Worm (Caenorhabditis elegans): ENCODE measurements around the gene F53B1.2.

Gene F53B1.2

ce11 chrX:2105310-2105709 lies 3.5 kb upstream of the F53B1.2 start, which contains the start of gene F53B1.3:
TSS of gene F53B1.3 (plus strand) at chrX:2105610.
- TF ChIP-seq daf-12 (tag; optimal IDR thresholded peaks at IDR 0.05) (no peak), elt-1 (tag; optimal IDR thresholded peaks at IDR 0.05) (no peak), nhr-23 (tag; optimal IDR thresholded peaks at IDR 0.05) (no peak), lin-39 (tag; optimal IDR thresholded peaks at IDR 0.05) (no peak), nhr-11 (tag; optimal IDR thresholded peaks at IDR 0.05) (no peak), skn-1 (tag; optimal IDR thresholded peaks at IDR 0.05) (no peak), jun-1 (tag; optimal IDR thresholded peaks at IDR 0.05) (no peak)

- TF ChIP-seq pqm-1 (tag; optimal IDR thresholded peaks at IDR 0.05) (peak; percentile 64), lsy-12 (tag; optimal IDR thresholded peaks at IDR 0.05) (no peak), elt-2 (tag; optimal IDR thresholded peaks at IDR 0.05) (peak; percentile 88), nfya-1 (tag; optimal IDR thresholded peaks at IDR 0.05; ENCODE audit: insufficient read depth) (no peak), unc-62 (GFP tag; optimal IDR thresholded peaks at IDR 0.05) (no peak), egl-5 (tag; optimal IDR thresholded peaks at IDR 0.05) (no peak), aly-2 (tag; optimal IDR thresholded peaks at IDR 0.05) (no peak)
Measured at ce11 chrX:2107414-2107813, 1.4 kb upstream of the F53B1.2 start.

- TF ChIP-seq nhr-28 (tag; optimal IDR thresholded peaks at IDR 0.05) (no peak), eor-1 (tag; optimal IDR thresholded peaks at IDR 0.05) (no peak), unc-39 (tag; optimal IDR thresholded peaks at IDR 0.05) (no peak), mml-1 (tag; optimal IDR thresholded peaks at IDR 0.05) (no peak), nhr-23 (tag; optimal IDR thresholded peaks at IDR 0.05) (no peak), aly-2 (tag; optimal IDR thresholded peaks at IDR 0.05) (no peak), pha-4 (tag; optimal IDR thresholded peaks at IDR 0.05) (no peak), zag-1 (tag; optimal IDR thresholded peaks at IDR 0.05) (no peak), mdl-1 (tag; optimal IDR thresholded peaks at IDR 0.05) (no peak), ceh-28 (tag; optimal IDR thresholded peaks at IDR 0.05) (no peak), nhr-77 (tag; optimal IDR thresholded peaks at IDR 0.05) (no peak), elt-1 (tag; optimal IDR thresholded peaks at IDR 0.05) (no peak), hmg-11 (tag; optimal IDR thresholded peaks at IDR 0.05) (no peak)
Measured at ce11 chrX:2108182-2108581, 600 bp upstream of the F53B1.2 start.

- TF ChIP-seq elt-2 (tag; optimal IDR thresholded peaks at IDR 0.05) (no peak), nhr-43 (tag; optimal IDR thresholded peaks at IDR 0.05; ENCODE audit: poor library complexity, severe bottlenecking) (peak; percentile 76)
Measured at ce11 chrX:2110603-2111327, 2.0 kb downstream of the F53B1.2 start.

ce11 chrX:2113004-2113403 lies 4.2 kb downstream of the F53B1.2 start, which contains the start of gene bus-5:
TSS of gene bus-5 (minus strand) at chrX:2113104.
- no peak for TF ChIP-seq ama-1 (optimal IDR thresholded peaks at IDR 0.05)
- TF ChIP-seq elt-3 (tag; optimal IDR thresholded peaks at IDR 0.05) = no peak
- TF ChIP-seq tbx-2 (tag; optimal IDR thresholded peaks at IDR 0.05) = no peak
- TF ChIP-seq egl-5 (tag; optimal IDR thresholded peaks at IDR 0.05) = no peak
- TF ChIP-seq mml-1 (tag; optimal IDR thresholded peaks at IDR 0.05) = no peak
- no peak for TF ChIP-seq ztf-11 (tag; optimal IDR thresholded peaks at IDR 0.05)
- TF ChIP-seq daf-12 (tag; optimal IDR thresholded peaks at IDR 0.05) = no peak
- no peak for TF ChIP-seq egl-27 (tag; optimal IDR thresholded peaks at IDR 0.05)
- TF ChIP-seq R02D3.7 (tag; optimal IDR thresholded peaks at IDR 0.05) = no peak
- TF ChIP-seq zag-1 (tag; optimal IDR thresholded peaks at IDR 0.05) = no peak
- TF ChIP-seq nhr-76 (tag; optimal IDR thresholded peaks at IDR 0.05) = no peak
- no peak for TF ChIP-seq nfya-1 (tag; optimal IDR thresholded peaks at IDR 0.05; ENCODE audit: insufficient read depth)
- TF ChIP-seq unc-39 (tag; optimal IDR thresholded peaks at IDR 0.05) = no peak

ce11 chrX:2114171-2114570 lies 5.4 kb downstream of the F53B1.2 start:
- TF ChIP-seq hmg-11 (tag; optimal IDR thresholded peaks at IDR 0.05) = no peak
- TF ChIP-seq R02D3.7 (tag; optimal IDR thresholded peaks at IDR 0.05) = no peak
- no peak for TF ChIP-seq fkh-2 (tag; optimal IDR thresholded peaks at IDR 0.05)
- TF ChIP-seq ceh-9 (tag; optimal IDR thresholded peaks at IDR 0.05) = no peak
- no peak for TF ChIP-seq ceh-28 (tag; optimal IDR thresholded peaks at IDR 0.05)
- no peak for TF ChIP-seq elt-2 (tag; optimal IDR thresholded peaks at IDR 0.05)
- TF ChIP-seq nfya-1 (tag; optimal IDR thresholded peaks at IDR 0.05; ENCODE audit: insufficient read depth) = no peak
- TF ChIP-seq unc-62 (GFP tag; optimal IDR thresholded peaks at IDR 0.05) = no peak
